Worm (Caenorhabditis elegans): ENCODE results near the gene W06H8.2.

The W06H8.2 gene

ce11 chrV:6206498-6206897 is at the start of gene W06H8.2:
TSS of gene W06H8.2 (plus strand) at chrV:6206755.
- TF ChIP-seq ztf-4 (tag; optimal IDR thresholded peaks at IDR 0.05) = no peak
- TF ChIP-seq skn-1 (tag; optimal IDR thresholded peaks at IDR 0.05) = peak; percentile 24

ce11 chrV:6202573-6202972 is 4.0 kb upstream of the W06H8.2 start, which contains the start of gene ttn-1:
TSS of gene ttn-1 (minus strand) at chrV:6202632.
- TF ChIP-seq lin-39 (tag; optimal IDR thresholded peaks at IDR 0.05) (peak; percentile 52), ztf-4 (tag; optimal IDR thresholded peaks at IDR 0.05) (no peak), fkh-2 (tag; optimal IDR thresholded peaks at IDR 0.05) (no peak)

ce11 chrV:6204046-6204445 is 2.5 kb upstream of the W06H8.2 start:
- no peak for TF ChIP-seq mml-1 (tag; optimal IDR thresholded peaks at IDR 0.05)
- TF ChIP-seq nhr-11 (tag; optimal IDR thresholded peaks at IDR 0.05) = peak; percentile 39
- TF ChIP-seq egl-5 (tag; optimal IDR thresholded peaks at IDR 0.05) = peak; percentile 32
- no peak for TF ChIP-seq pha-4 (tag; optimal IDR thresholded peaks at IDR 0.05)
- TF ChIP-seq ceh-9 (tag; optimal IDR thresholded peaks at IDR 0.05) = no peak
- TF ChIP-seq fkh-2 (tag; optimal IDR thresholded peaks at IDR 0.05) = no peak
- no peak for TF ChIP-seq nhr-28 (tag; optimal IDR thresholded peaks at IDR 0.05)
- no peak for TF ChIP-seq fos-1 (tag; optimal IDR thresholded peaks at IDR 0.05)
- no peak for TF ChIP-seq nhr-67 (tag; optimal IDR thresholded peaks at IDR 0.05)
- TF ChIP-seq tbx-2 (tag; optimal IDR thresholded peaks at IDR 0.05) = no peak
- TF ChIP-seq nfya-1 (tag; optimal IDR thresholded peaks at IDR 0.05; ENCODE audit: insufficient read depth) = peak; percentile 30

- TF ChIP-seq nhr-12 (tag; optimal IDR thresholded peaks at IDR 0.05) = no peak
- TF ChIP-seq nhr-77 (tag; optimal IDR thresholded peaks at IDR 0.05) = no peak
These were observed 2.0 kb downstream of the W06H8.2 start, which contains the start of gene rme-1 for ce11 chrV:6208585-6208984. TSS of gene rme-1 (plus strand) at chrV:6208885.

ce11 chrV:6209930-6210647 is 3.5 kb downstream of the W06H8.2 start:
- TF ChIP-seq nfya-1 (tag; optimal IDR thresholded peaks at IDR 0.05; ENCODE audit: insufficient read depth) (no peak), elt-2 (tag; optimal IDR thresholded peaks at IDR 0.05) (peak; percentile 64)

- TF ChIP-seq nhr-11 (tag; optimal IDR thresholded peaks at IDR 0.05) = no peak
- no peak for TF ChIP-seq nhr-25 (tag; optimal IDR thresholded peaks at IDR 0.05)
- TF ChIP-seq nhr-237 (tag; optimal IDR thresholded peaks at IDR 0.05) = no peak
- TF ChIP-seq skn-1 (tag; optimal IDR thresholded peaks at IDR 0.05) = no peak
- no peak for TF ChIP-seq lsy-12 (tag; optimal IDR thresholded peaks at IDR 0.05)
- TF ChIP-seq nhr-43 (tag; optimal IDR thresholded peaks at IDR 0.05; ENCODE audit: poor library complexity, severe bottlenecking) = no peak
- no peak for TF ChIP-seq fkh-2 (tag; optimal IDR thresholded peaks at IDR 0.05)
- TF ChIP-seq elt-3 (tag; optimal IDR thresholded peaks at IDR 0.05) = no peak
- peak; percentile 86 for TF ChIP-seq pqm-1 (tag; optimal IDR thresholded peaks at IDR 0.05)
- no peak for TF ChIP-seq unc-62 (GFP tag; optimal IDR thresholded peaks at IDR 0.05)
- TF ChIP-seq ztf-4 (tag; optimal IDR thresholded peaks at IDR 0.05) = no peak
- TF ChIP-seq snpc-4 (tag; optimal IDR thresholded peaks at IDR 0.05) = no peak
- TF ChIP-seq egl-27 (tag; optimal IDR thresholded peaks at IDR 0.05) = no peak
- TF ChIP-seq jun-1 (tag; optimal IDR thresholded peaks at IDR 0.05) = peak; percentile 26
- no peak for TF ChIP-seq nhr-67 (tag; optimal IDR thresholded peaks at IDR 0.05)
- TF ChIP-seq pha-4 (tag; optimal IDR thresholded peaks at IDR 0.05) = peak; percentile 58
- TF ChIP-seq ztf-11 (tag; optimal IDR thresholded peaks at IDR 0.05) = no peak
- TF ChIP-seq nhr-12 (tag; optimal IDR thresholded peaks at IDR 0.05) = no peak
- no peak for TF ChIP-seq zag-1 (tag; optimal IDR thresholded peaks at IDR 0.05)
- TF ChIP-seq ama-1 (optimal IDR thresholded peaks at IDR 0.05) = no peak
- no peak for TF ChIP-seq nhr-77 (tag; optimal IDR thresholded peaks at IDR 0.05)
- TF ChIP-seq nfya-1 (tag; optimal IDR thresholded peaks at IDR 0.05; ENCODE audit: insufficient read depth) = peak; percentile 32
- peak; percentile 77 for TF ChIP-seq elt-2 (tag; optimal IDR thresholded peaks at IDR 0.05)
- TF ChIP-seq nhr-23 (tag; optimal IDR thresholded peaks at IDR 0.05) = no peak
These were observed 5.0 kb downstream of the W06H8.2 start for ce11 chrV:6211509-6211908.
